Worm (Caenorhabditis elegans) whole organism, L2 larva: ENCODE data around the gene fbxb-47.

ENCODE experiments used
- dmd-4 ChIP-seq: sonication (generic microtip); optimal IDR thresholded peaks from 2 replicates; lab custom pipeline; 2017; ENCODE audit warnings: missing biosample characterization, missing genetic modification characterization
- fos-1 ChIP-seq: fragments of 150-350 bp; optimal IDR thresholded peaks from 2 replicates; lab custom pipeline; 2014; ENCODE audit warnings: missing biosample characterization, missing genetic modification characterization
- mdl-1 ChIP-seq, 2 experiments: fragments of 150-350 bp in 1 of 2; sonication (generic microtip) in 1 of 2; optimal IDR thresholded peaks; 2 replicates each; lab custom pipeline; 2017; ENCODE audit warnings: missing biosample characterization in 2 of 2, missing genetic modification characterization in 2 of 2
- nhr-25 ChIP-seq: fragments of 150-350 bp; sonication (generic microtip); optimal IDR thresholded peaks from 3 replicates; lab custom pipeline; 2014; ENCODE audit warnings: missing biosample characterization, missing genetic modification characterization
- unc-39 ChIP-seq: fragments of 150-350 bp; optimal IDR thresholded peaks from 2 replicates; lab custom pipeline; 2014; ENCODE audit warnings: missing biosample characterization, missing genetic modification characterization
- unc-55 ChIP-seq: fragments of 150-350 bp; sonication (generic microtip); optimal IDR thresholded peaks from 3 replicates; lab custom pipeline; 2014; ENCODE audit warnings: missing biosample characterization, missing genetic modification reagents, missing genetic modification characterization
- zag-1 ChIP-seq: fragments of 150-350 bp; optimal IDR thresholded peaks from 2 replicates; lab custom pipeline; 2014; ENCODE audit warnings: missing biosample characterization, missing genetic modification characterization

DNA sequence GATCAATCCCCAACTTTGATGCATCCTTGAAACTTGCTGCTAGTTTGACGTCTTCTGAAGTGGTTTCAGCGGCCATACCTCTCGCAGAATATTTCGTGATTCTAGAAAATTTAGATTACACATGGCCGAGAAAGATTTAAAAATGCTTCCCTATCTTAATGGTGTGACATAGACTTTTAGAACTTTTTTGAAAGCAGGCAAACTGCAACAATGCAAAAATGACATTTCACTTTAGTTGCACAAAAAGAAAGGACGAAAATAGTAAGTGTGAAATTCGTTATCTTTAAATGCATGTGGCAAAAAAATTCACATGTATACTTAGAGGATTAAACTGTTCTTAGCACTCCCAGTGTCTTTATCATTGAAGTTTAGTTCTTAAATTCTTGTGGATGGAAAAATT is 46.1 kb downstream of the fbxb-47 start, which contains the start of gene ZC204.12:
- TF ChIP-seq zag-1 (no peak), dmd-4 (tag; lab: Kevin White, UChicago) (no peak), mdl-1 (tag; optimal IDR thresholded peaks at IDR 0.05; lab: Kevin White, UChicago) (no peak), fos-1 (tag; lab: Kevin White, UChicago) (no peak), unc-55 (GFP tag; lab: Kevin White, UChicago) (no peak), unc-39 (tag; lab: Kevin White, UChicago) (no peak), nhr-25 (tag; lab: Kevin White, UChicago) (no peak)
